Worm (Caenorhabditis elegans) whole organism, young adult: ENCODE data around the gene Y47D7A.18.

Experiments used
- B0261.1 ChIP-seq: sonication (generic microtip); optimal IDR thresholded peaks from 2 replicates; lab custom pipeline; 2016; ENCODE audit warnings: mild to moderate bottlenecking, missing genetic modification characterization, moderate library complexity, missing compliant biosample characterization
- B0336.3 ChIP-seq: fragments of 200-800 bp; sonication (Bioruptor generic); IDR thresholded peaks from 2 replicates; pipeline ENCODE4 v1.3.6; 2022; ENCODE audit warnings: missing genetic modification characterization, missing compliant biosample characterization
- D2030.7 ChIP-seq: fragments of 200-800 bp; sonication (Bioruptor generic); IDR thresholded peaks from 2 replicates; pipeline ENCODE4 v1.3.6; 2022; ENCODE audit warnings: missing genetic modification reagents, missing genetic modification characterization, missing compliant biosample characterization
- F10E7.11 ChIP-seq: sonication (generic microtip); optimal IDR thresholded peaks from 2 replicates; lab custom pipeline; 2017; ENCODE audit warnings: mild to moderate bottlenecking, missing genetic modification characterization, moderate library complexity, missing compliant biosample characterization
- F49E8.2 ChIP-seq: sonication (generic microtip); optimal IDR thresholded peaks from 3 replicates; lab custom pipeline; 2017; ENCODE audit warnings: missing genetic modification characterization, mild to moderate bottlenecking, missing compliant biosample characterization, antibody characterized with exemption, moderate library complexity; ENCODE audit not compliant: insufficient read depth
- F57C9.4 ChIP-seq: sonication (generic microtip); optimal IDR thresholded peaks from 2 replicates; lab custom pipeline; 2017; ENCODE audit warnings: mild to moderate bottlenecking, missing genetic modification characterization, missing compliant biosample characterization
- Y53G8AR.9 ChIP-seq: fragments of 200-800 bp; sonication (Bioruptor generic); conservative IDR thresholded peaks from 2 replicates; pipeline ENCODE4 v1.3.6; 2022; ENCODE audit warnings: missing genetic modification reagents, missing genetic modification characterization, missing compliant biosample characterization
- Y56A3A.18 ChIP-seq: fragments of 200-800 bp; sonication (Bioruptor generic); IDR thresholded peaks from 2 replicates; pipeline ENCODE4 v1.3.6; 2022; ENCODE audit warnings: missing genetic modification reagents, missing genetic modification characterization, missing compliant biosample characterization
- Y79H2A.3 ChIP-seq: fragments of 200-800 bp; sonication (Bioruptor generic); conservative IDR thresholded peaks from 2 replicates; pipeline ENCODE4 v1.3.6; 2022; ENCODE audit warnings: missing genetic modification reagents, missing genetic modification characterization, missing compliant biosample characterization
- Y95B8A.8 ChIP-seq: fragments of 200-800 bp; sonication (Bioruptor generic); IDR thresholded peaks from 2 replicates; pipeline ENCODE4 v1.3.6; 2022; ENCODE audit warnings: missing genetic modification reagents, missing genetic modification characterization, missing compliant biosample characterization
- aptf-2 ChIP-seq: fragments of 200-800 bp; sonication (Bioruptor generic); conservative IDR thresholded peaks from 2 replicates; pipeline ENCODE4 v1.3.6; 2022; ENCODE audit warnings: missing genetic modification reagents, missing genetic modification characterization, missing compliant biosample characterization
- aptf-3 ChIP-seq: fragments of 200-800 bp; sonication (Bioruptor generic); IDR thresholded peaks from 2 replicates; pipeline ENCODE4 v1.3.6; 2022; ENCODE audit warnings: missing genetic modification characterization, missing compliant biosample characterization
- athp-1 ChIP-seq: sonication (generic microtip); optimal IDR thresholded peaks from 2 replicates; lab custom pipeline; 2017; ENCODE audit warnings: mild to moderate bottlenecking, missing genetic modification characterization, missing compliant biosample characterization
- attf-5 ChIP-seq: fragments of 200-800 bp; sonication (Bioruptor generic); optimal IDR thresholded peaks from 2 replicates; lab custom pipeline; 2018; ENCODE audit warnings: mild to moderate bottlenecking, missing genetic modification characterization, missing compliant biosample characterization
- attf-6 ChIP-seq: fragments of 200-800 bp; sonication (Bioruptor generic); IDR thresholded peaks from 2 replicates; pipeline ENCODE4 v1.3.6; 2022; ENCODE audit warnings: missing genetic modification reagents, missing genetic modification characterization, missing compliant biosample characterization
- bed-2 ChIP-seq: fragments of 200-800 bp; sonication (Bioruptor generic); IDR thresholded peaks from 2 replicates; pipeline ENCODE4 v1.3.6; 2022; ENCODE audit warnings: missing genetic modification reagents, missing genetic modification characterization, missing compliant biosample characterization
- ceh-27 ChIP-seq: fragments of 200-800 bp; sonication (Bioruptor generic); optimal IDR thresholded peaks from 2 replicates; lab custom pipeline; 2018; ENCODE audit warnings: mild to moderate bottlenecking, missing genetic modification characterization, moderate library complexity, missing compliant biosample characterization
- ceh-40 ChIP-seq: fragments of 200-800 bp; sonication (Bioruptor generic); IDR thresholded peaks from 2 replicates; pipeline ENCODE4 v1.3.6; 2022; ENCODE audit warnings: missing genetic modification characterization, missing compliant biosample characterization
- ceh-58 ChIP-seq: fragments of 200-800 bp; sonication (Bioruptor generic); IDR thresholded peaks from 2 replicates; pipeline ENCODE4 v1.3.6; 2022; ENCODE audit warnings: missing genetic modification characterization, missing compliant biosample characterization
- chd-7 ChIP-seq: sonication (generic microtip); optimal IDR thresholded peaks from 2 replicates; lab custom pipeline; 2016; ENCODE audit warnings: mild to moderate bottlenecking, missing genetic modification characterization, moderate library complexity, missing compliant biosample characterization
- dpff-1 ChIP-seq: sonication (generic microtip); optimal IDR thresholded peaks from 2 replicates; lab custom pipeline; 2017; ENCODE audit warnings: mild to moderate bottlenecking, missing genetic modification characterization, missing compliant biosample characterization
- efl-1 ChIP-seq: fragments of 150-350 bp; optimal IDR thresholded peaks from 2 replicates; lab custom pipeline; 2014; ENCODE audit warnings: missing biosample characterization, missing genetic modification reagents, missing genetic modification characterization
- ekl-4 ChIP-seq: fragments of 200-800 bp; sonication (Bioruptor generic); IDR thresholded peaks from 2 replicates; pipeline ENCODE4 v1.3.6; 2022; ENCODE audit warnings: missing genetic modification reagents, missing genetic modification characterization, missing compliant biosample characterization
- ets-4 ChIP-seq: fragments of 200-800 bp; sonication (Bioruptor generic); optimal IDR thresholded peaks from 2 replicates; lab custom pipeline; 2018; ENCODE audit warnings: mild to moderate bottlenecking, missing genetic modification characterization, missing compliant biosample characterization
- fkh-3 ChIP-seq: sonication (generic microtip); optimal IDR thresholded peaks from 2 replicates; lab custom pipeline; 2016; ENCODE audit warnings: mild to moderate bottlenecking, missing genetic modification characterization, missing compliant biosample characterization
- hmg-1.2 ChIP-seq: fragments of 200-800 bp; sonication (Bioruptor generic); IDR thresholded peaks from 2 replicates; pipeline ENCODE4 v1.3.6; 2022; ENCODE audit warnings: missing genetic modification reagents, missing genetic modification characterization, missing compliant biosample characterization
- hmg-20 ChIP-seq: fragments of 200-800 bp; sonication (Bioruptor generic); IDR thresholded peaks from 2 replicates; pipeline ENCODE4 v1.3.6; 2022; ENCODE audit warnings: missing genetic modification reagents, missing genetic modification characterization, missing compliant biosample characterization
- hsf-1 ChIP-seq: fragments of 200-800 bp; sonication (Bioruptor generic); IDR thresholded peaks from 2 replicates; pipeline ENCODE4 v1.3.6; 2022; ENCODE audit warnings: missing genetic modification reagents, missing genetic modification characterization, missing compliant biosample characterization
- let-607 ChIP-seq, 2 experiments: fragments of 200-800 bp in 1 of 2; sonication (Bioruptor generic) in 1 of 2; sonication (generic microtip) in 1 of 2; optimal IDR thresholded peaks; 2 replicates each; lab custom pipeline; 2016 to 2018; ENCODE audit warnings: mild to moderate bottlenecking in 2 of 2, missing compliant biosample characterization in 2 of 2, missing genetic modification characterization in 2 of 2, moderate library complexity in 2 of 2, missing genotype in 1 of 2
- lin-40 ChIP-seq: sonication (generic microtip); optimal IDR thresholded peaks from 2 replicates; lab custom pipeline; 2016; ENCODE audit warnings: missing genetic modification characterization, mild to moderate bottlenecking, missing compliant biosample characterization, missing genotype, missing genetic modification reagents
- lin-54 ChIP-seq: fragments of 200-800 bp; sonication (Bioruptor generic); optimal IDR thresholded peaks from 2 replicates; lab custom pipeline; 2018; ENCODE audit warnings: mild to moderate bottlenecking, missing genetic modification characterization, missing compliant biosample characterization
- madf-3 ChIP-seq: fragments of 200-800 bp; sonication (Bioruptor generic); IDR thresholded peaks from 2 replicates; pipeline ENCODE4 v1.3.6; 2022; ENCODE audit warnings: missing genetic modification reagents, missing genetic modification characterization, missing compliant biosample characterization
- madf-6 ChIP-seq: fragments of 200-800 bp; sonication (Bioruptor generic); IDR thresholded peaks from 2 replicates; pipeline ENCODE4 v1.3.6; 2022; ENCODE audit warnings: missing genetic modification reagents, missing genetic modification characterization, missing compliant biosample characterization
- mxl-1 ChIP-seq: sonication (generic microtip); optimal IDR thresholded peaks from 2 replicates; lab custom pipeline; 2016; ENCODE audit warnings: missing genetic modification characterization, missing compliant biosample characterization
- nhr-120 ChIP-seq: fragments of 200-800 bp; sonication (Bioruptor generic); IDR thresholded peaks from 2 replicates; pipeline ENCODE4 v1.3.6; 2022; ENCODE audit warnings: missing genetic modification characterization, missing compliant biosample characterization
- nhr-179 ChIP-seq: sonication (generic microtip); optimal IDR thresholded peaks from 2 replicates; lab custom pipeline; 2016; ENCODE audit warnings: mild to moderate bottlenecking, missing genetic modification characterization, missing compliant biosample characterization
- repo-1 ChIP-seq: sonication (generic microtip); optimal IDR thresholded peaks from 2 replicates; lab custom pipeline; 2017; ENCODE audit warnings: mild to moderate bottlenecking, missing genetic modification characterization, missing compliant biosample characterization
- sdz-38 ChIP-seq: sonication (generic microtip); optimal IDR thresholded peaks from 2 replicates; lab custom pipeline; 2016; ENCODE audit warnings: missing genotype, missing genetic modification characterization, missing compliant biosample characterization
- snpc-4 ChIP-seq, 5 experiments: fragments of 150-350 bp in 1 of 5; sonication (generic microtip) in 4 of 5; optimal IDR thresholded peaks; 2 replicates each; lab custom pipeline; 2014 to 2018; ENCODE audit warnings: missing genetic modification characterization in 5 of 5, missing biosample characterization in 3 of 5, antibody characterized with exemption in 2 of 5, mild to moderate bottlenecking in 2 of 5, missing compliant biosample characterization in 2 of 5, missing genotype in 2 of 5, moderate library complexity in 2 of 5, missing genetic modification reagents in 1 of 5
- tbp1 ChIP-seq: fragments of 200-800 bp; sonication (Bioruptor generic); optimal IDR thresholded peaks from 2 replicates; lab custom pipeline; 2018; ENCODE audit warnings: mild to moderate bottlenecking, missing genetic modification characterization, missing compliant biosample characterization
- unc-62 ChIP-seq: fragments of 150-350 bp; optimal IDR thresholded peaks from 2 replicates; lab custom pipeline; 2014; ENCODE audit warnings: missing biosample characterization, missing genetic modification reagents, missing genetic modification characterization
- xnd-1 ChIP-seq: sonication (generic microtip); optimal IDR thresholded peaks from 2 replicates; lab custom pipeline; 2016; ENCODE audit warnings: missing genotype, missing genetic modification reagents, missing genetic modification characterization, missing compliant biosample characterization

The Y47D7A.18 gene

ce11 chrV:4375807-4376564 is 40.6 kb downstream of the Y47D7A.18 start, which contains the start of gene F32D1.7 (continued):
- no peak for TF ChIP-seq ekl-4 (GFP tag; lab: Robert Waterston, UW)
- TF ChIP-seq efl-1 (GFP tag; lab: Kevin White, UChicago), result peak; percentile 95
- peak; percentile 6 for TF ChIP-seq snpc-4 (GFP tag; optimal IDR thresholded peaks at IDR 0.05; lab: Kevin White, UChicago)
- peak in 1 of 4 experiments; percentile 14 for TF ChIP-seq snpc-4 (tag; optimal IDR thresholded peaks at IDR 0.05; lab: Kevin White, UChicago)
- peak; percentile 59; the same call in 1 of the 2 replicates for TF ChIP-seq hsf-1 (GFP tag; lab: Robert Waterston, UW)
- TF ChIP-seq madf-6, result peak; percentile 99
- TF ChIP-seq F57C9.4 (tag; lab: Kevin White, UChicago), result no peak
- TF ChIP-seq, all 124 proteins: peak for 24

- TF ChIP-seq B0336.3 (GFP tag; lab: Robert Waterston, UW) (peak; percentile 17; the same call in 1 of the 2 replicates), hmg-1.2 (GFP tag; lab: Robert Waterston, UW) (no peak), hsf-1 (GFP tag; lab: Robert Waterston, UW) (0 out of 2 replicates have a peak, but pooled peaks have one; percentile 51), ceh-40 (no peak), nhr-179 (tag; lab: Kevin White, UChicago) (no peak), xnd-1 (peak; percentile 43), repo-1 (tag; lab: Kevin White, UChicago) (no peak), mxl-1 (tag; lab: Kevin White, UChicago) (no peak), Y79H2A.3 (peak; percentile 28; the same call in 1 of the 2 replicates), madf-3 (GFP tag; lab: Robert Waterston, UW) (peak; percentile 63; the same call in 1 of the 2 replicates), efl-1 (GFP tag; lab: Kevin White, UChicago) (peak; percentile 18), Y53G8AR.9 (GFP tag; lab: Robert Waterston, UW) (0 out of 2 replicates have a peak, but pooled peaks have one; percentile 18), Y95B8A.8 (GFP tag; lab: Robert Waterston, UW) (no peak), lin-54 (peak; percentile 3), madf-6 (peak; percentile 58), attf-6 (GFP tag; lab: Robert Waterston, UW) (0 out of 2 replicates have a peak, but pooled peaks have one; percentile 21)
Observed at ce11 chrV:4374625-4375024, 42.0 kb downstream of the Y47D7A.18 start, which contains the start of gene neg-1. Gene neg-1, minus strand, starts transcription at chrV:4374874.

ce11 chrV:4373656-4374055 is 43.0 kb downstream of the Y47D7A.18 start:
- peak; percentile 23 for TF ChIP-seq F49E8.2 (tag; lab: Kevin White, UChicago)
- TF ChIP-seq athp-1 (tag; lab: Kevin White, UChicago), result peak; percentile 35
- TF ChIP-seq sdz-38 (tag; lab: Kevin White, UChicago), result no peak
- 0 out of 2 replicates have a peak, but pooled peaks have one; percentile 28 for TF ChIP-seq D2030.7 (GFP tag; lab: Robert Waterston, UW)
- peak; percentile 59 for TF ChIP-seq madf-6
- no peak for TF ChIP-seq bed-2 (GFP tag; lab: Robert Waterston, UW)
- no peak for TF ChIP-seq unc-62 (GFP tag; lab: Kevin White, UChicago)
- TF ChIP-seq F10E7.11, result no peak
- no peak for TF ChIP-seq hsf-1 (GFP tag; lab: Robert Waterston, UW)
- TF ChIP-seq chd-7 (tag; lab: Kevin White, UChicago), result no peak
- no peak for TF ChIP-seq attf-5 (GFP tag; lab: Kevin White, UChicago)
- TF ChIP-seq hmg-20 (GFP tag; lab: Robert Waterston, UW), result no peak
- TF ChIP-seq ceh-40, result no peak
- TF ChIP-seq fkh-3 (tag; lab: Kevin White, UChicago), result no peak
- no peak for TF ChIP-seq ets-4
- no peak for TF ChIP-seq ceh-58 (GFP tag; lab: Robert Waterston, UW)
- no peak for TF ChIP-seq aptf-2
- TF ChIP-seq B0261.1, result no peak
- TF ChIP-seq Y79H2A.3, result peak; percentile 76; the same call in 1 of the 2 replicates
- no peak for TF ChIP-seq aptf-3 (GFP tag; lab: Robert Waterston, UW)
- no peak for TF ChIP-seq Y56A3A.18 (GFP tag; lab: Robert Waterston, UW)
- TF ChIP-seq let-607 (tag; optimal IDR thresholded peaks at IDR 0.05; lab: Kevin White, UChicago), result no peak
- TF ChIP-seq tbp1, result no peak
- no peak for TF ChIP-seq nhr-120 (GFP tag; lab: Robert Waterston, UW)
- TF ChIP-seq dpff-1 (tag; lab: Kevin White, UChicago), result no peak
- TF ChIP-seq lin-40, result no peak
- TF ChIP-seq ceh-27 (GFP tag; lab: Kevin White, UChicago), result no peak
- TF ChIP-seq F57C9.4 (tag; lab: Kevin White, UChicago), result no peak
